Fruit fly (Drosophila melanogaster) whole organism, wandering third instar larva: ENCODE measurements around the gene CG31928.

Experiments used
- Abd-B ChIP-seq: fragments of >200 bp; optimal IDR thresholded peaks from 2 replicates; lab custom pipeline; 2017; ENCODE audit warnings: missing biosample characterization, missing genetic modification characterization
- CG32264 ChIP-seq: fragments of 200-800 bp; sonication (Bioruptor generic); optimal IDR thresholded peaks from 2 replicates; lab custom pipeline; 2016; ENCODE audit warnings: missing biosample characterization, missing genetic modification characterization
- CG9705 ChIP-seq: fragments of 200-800 bp; sonication (Bioruptor generic); optimal IDR thresholded peaks from 2 replicates; lab custom pipeline; 2018; ENCODE audit warnings: missing biosample characterization, mild to moderate bottlenecking, missing genetic modification characterization
- CrebA ChIP-seq: fragments of 200-800 bp; sonication (Bioruptor generic); optimal IDR thresholded peaks from 2 replicates; lab custom pipeline; 2016; ENCODE audit warnings: missing biosample characterization, mild to moderate bottlenecking, missing genetic modification characterization, borderline replicate concordance
- Dfd ChIP-seq: fragments of >200 bp; optimal IDR thresholded peaks from 2 replicates; lab custom pipeline; 2017; ENCODE audit warnings: missing biosample characterization, missing genetic modification characterization
- Dif ChIP-seq: fragments of 200-275, 200-300 bp; sonication (Bioruptor generic); optimal IDR thresholded peaks from 2 replicates; lab custom pipeline; 2018; ENCODE audit warnings: missing biosample characterization, missing genetic modification characterization; ENCODE audit not compliant: partially characterized antibody
- GATAd ChIP-seq: sonication (Bioruptor generic); optimal IDR thresholded peaks from 2 replicates; lab custom pipeline; 2016; ENCODE audit warnings: missing biosample characterization, missing genetic modification characterization
- HLH106 ChIP-seq: fragments of 200-800 bp; optimal IDR thresholded peaks from 3 replicates; lab custom pipeline; 2019; ENCODE audit warnings: missing biosample characterization, mild to moderate bottlenecking, missing genetic modification characterization, moderate library complexity
- Hnf4 ChIP-seq: fragments of 200-800 bp; sonication (Bioruptor generic); optimal IDR thresholded peaks from 2 replicates; lab custom pipeline; 2016; ENCODE audit warnings: missing biosample characterization, mild to moderate bottlenecking, missing genetic modification characterization
- Hr78 ChIP-seq: fragments of >200 bp; optimal IDR thresholded peaks from 2 replicates; lab custom pipeline; 2017; ENCODE audit warnings: missing biosample characterization, missing genetic modification characterization
- Hr83 ChIP-seq: fragments of 200-300 bp; sonication (Bioruptor generic); optimal IDR thresholded peaks from 2 replicates; lab custom pipeline; 2016; ENCODE audit warnings: missing biosample characterization, mild to moderate bottlenecking, missing genetic modification characterization, moderate library complexity; ENCODE audit not compliant: poor library complexity, severe bottlenecking
- Jra ChIP-seq: sonication (Bioruptor generic); optimal IDR thresholded peaks from 2 replicates; lab custom pipeline; 2016; ENCODE audit warnings: missing biosample characterization, missing genetic modification characterization
- Mio ChIP-seq: sonication (Bioruptor generic); optimal IDR thresholded peaks from 2 replicates; lab custom pipeline; 2016; ENCODE audit warnings: missing biosample characterization, missing genetic modification characterization
- Myc ChIP-seq: fragments of >200 bp; optimal IDR thresholded peaks from 2 replicates; lab custom pipeline; 2017
- N ChIP-seq: fragments of >200 bp; optimal IDR thresholded peaks from 2 replicates; lab custom pipeline; 2018; ENCODE audit warnings: missing biosample characterization, missing external identifiers, missing genetic modification characterization
- OdsH ChIP-seq: fragments of 200-800 bp; sonication (Bioruptor generic); optimal IDR thresholded peaks from 2 replicates; lab custom pipeline; 2016; ENCODE audit warnings: missing biosample characterization, mild to moderate bottlenecking, missing genetic modification characterization
- Rel ChIP-seq, 2 experiments: fragments of 200-800 bp; sonication (Bioruptor generic) in 1 of 2; optimal IDR thresholded peaks; 2 replicates in 1 of 2; 3 replicates in 1 of 2; lab custom pipeline; 2016 to 2019; ENCODE audit warnings: mild to moderate bottlenecking in 2 of 2, missing biosample characterization in 2 of 2, missing genetic modification characterization in 2 of 2, moderate library complexity in 1 of 2
- Sp1 ChIP-seq: fragments of 200-800 bp; sonication (Bioruptor generic); optimal IDR thresholded peaks from 3 replicates; lab custom pipeline; 2019; ENCODE audit warnings: missing biosample characterization, mild to moderate bottlenecking, missing genetic modification characterization, moderate library complexity
- Vsx2 ChIP-seq: fragments of 200-300, 225-300 bp; sonication (Bioruptor generic); optimal IDR thresholded peaks from 2 replicates; lab custom pipeline; 2018; ENCODE audit warnings: missing biosample characterization, missing genetic modification characterization; ENCODE audit not compliant: partially characterized antibody
- br ChIP-seq: fragments of 200-800 bp; sonication (Bioruptor generic); optimal IDR thresholded peaks from 2 replicates; lab custom pipeline; 2016; ENCODE audit warnings: missing biosample characterization, missing genetic modification characterization
- brk ChIP-seq: fragments of 200-800 bp; sonication (Bioruptor generic); optimal IDR thresholded peaks from 2 replicates; lab custom pipeline; 2016; ENCODE audit warnings: missing biosample characterization, mild to moderate bottlenecking, missing genetic modification characterization
- dl ChIP-seq, 2 experiments: fragments of 175-275, 200-275 bp in 1 of 2; fragments of 200-275 bp in 1 of 2; sonication (Bioruptor generic); optimal IDR thresholded peaks; lab custom pipeline; 2018; ENCODE audit warnings: mild to moderate bottlenecking in 2 of 2, missing biosample characterization in 2 of 2, missing genetic modification characterization in 2 of 2, moderate library complexity in 2 of 2; ENCODE audit not compliant: partially characterized antibody in 2 of 2, insufficient read depth in 1 of 2
- dmrt93B ChIP-seq: fragments of 200-800 bp; sonication (Bioruptor generic); optimal IDR thresholded peaks from 2 replicates; lab custom pipeline; 2018; ENCODE audit warnings: missing biosample characterization, mild to moderate bottlenecking, missing genetic modification characterization
- dsf ChIP-seq: sonication (Bioruptor generic); optimal IDR thresholded peaks from 2 replicates; lab custom pipeline; 2016; ENCODE audit warnings: missing biosample characterization, missing genetic modification characterization, borderline replicate concordance
- ey ChIP-seq: fragments of 200-800 bp; sonication (Bioruptor generic); optimal IDR thresholded peaks from 2 replicates; lab custom pipeline; 2016; ENCODE audit warnings: missing biosample characterization, missing genetic modification characterization
- foxo ChIP-seq, 2 experiments: fragments of 200-800 bp; sonication (Bioruptor generic); optimal IDR thresholded peaks; 2 replicates in 1 of 2; 3 replicates in 1 of 2; lab custom pipeline; 2016 to 2017; ENCODE audit warnings: missing biosample characterization in 2 of 2, missing genetic modification characterization in 2 of 2
- fru ChIP-seq: fragments of 200-800 bp; sonication (Bioruptor generic); optimal IDR thresholded peaks from 3 replicates; lab custom pipeline; 2016; ENCODE audit warnings: missing biosample characterization, mild to moderate bottlenecking, missing genetic modification characterization
- h ChIP-seq: fragments of 200-800 bp; sonication (Bioruptor generic); optimal IDR thresholded peaks from 3 replicates; lab custom pipeline; 2016; ENCODE audit warnings: missing biosample characterization, mild to moderate bottlenecking, missing genetic modification characterization
- jim ChIP-seq: fragments of 175-275, 200-325 bp; sonication (Bioruptor generic); optimal IDR thresholded peaks from 2 replicates; lab custom pipeline; 2016; ENCODE audit warnings: missing biosample characterization, mild to moderate bottlenecking, missing genetic modification characterization
- lola ChIP-seq: fragments of >200 bp; optimal IDR thresholded peaks from 2 replicates; lab custom pipeline; 2017; ENCODE audit warnings: missing biosample characterization, missing genetic modification characterization
- pan ChIP-seq: fragments of >200 bp; optimal IDR thresholded peaks from 2 replicates; lab custom pipeline; 2017
- psq ChIP-seq: fragments of 200-800 bp; sonication (Bioruptor generic); optimal IDR thresholded peaks from 3 replicates; lab custom pipeline; 2017; ENCODE audit warnings: missing biosample characterization, mild to moderate bottlenecking, missing genetic modification characterization, moderate library complexity
- rgr ChIP-seq: fragments of 200-800 bp; sonication (Bioruptor generic); optimal IDR thresholded peaks from 3 replicates; lab custom pipeline; 2016; ENCODE audit warnings: missing biosample characterization, mild to moderate bottlenecking, missing genetic modification characterization
- sage ChIP-seq: fragments of 200-800 bp; sonication (Bioruptor generic); optimal IDR thresholded peaks from 2 replicates; lab custom pipeline; 2016; ENCODE audit warnings: missing biosample characterization, mild to moderate bottlenecking, missing genetic modification characterization
- sv ChIP-seq: fragments of 200-800 bp; sonication (Bioruptor generic); optimal IDR thresholded peaks from 3 replicates; lab custom pipeline; 2016; ENCODE audit warnings: missing biosample characterization, missing genetic modification characterization
- tai ChIP-seq: sonication (Bioruptor generic); optimal IDR thresholded peaks from 2 replicates; lab custom pipeline; 2016; ENCODE audit warnings: missing biosample characterization, missing genetic modification characterization
- usp ChIP-seq: fragments of >200 bp; optimal IDR thresholded peaks from 2 replicates; lab custom pipeline; 2017; ENCODE audit warnings: missing biosample characterization, missing genetic modification characterization
- woc ChIP-seq: sonication (Bioruptor generic); optimal IDR thresholded peaks from 2 replicates; lab custom pipeline; 2016; ENCODE audit warnings: missing biosample characterization, mild to moderate bottlenecking, missing genetic modification characterization

CG31928 gene

DNA sequence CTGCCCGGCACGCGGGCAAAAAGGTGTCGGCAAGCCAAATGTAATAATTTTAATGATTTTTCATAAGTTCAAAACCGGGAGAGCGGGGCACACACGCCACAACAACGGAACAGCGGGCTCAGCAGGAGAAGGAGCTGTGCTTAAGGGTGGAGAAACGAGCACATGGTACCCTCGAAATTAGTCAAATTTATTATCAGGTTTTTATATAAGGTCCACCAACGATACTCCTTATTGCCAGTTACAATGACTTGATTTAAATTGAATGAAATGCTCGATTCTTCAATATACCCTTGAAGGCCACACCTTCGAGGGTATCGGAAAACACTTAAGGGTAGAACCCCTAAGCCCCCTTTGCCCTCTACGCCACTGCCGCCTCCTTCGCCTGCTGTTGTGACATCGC is 18.7 kb upstream of the CG31928 start:
- TF ChIP-seq OdsH (GFP tag; lab: Kevin White, UChicago) = peak; percentile 72
- no peak for TF ChIP-seq Dfd
- no peak for TF ChIP-seq Mio (GFP tag; lab: Kevin White, UChicago)
- no peak for TF ChIP-seq GATAd (GFP tag; lab: Kevin White, UChicago)
- no peak for TF ChIP-seq dsf (GFP tag; lab: Kevin White, UChicago)
- peak; percentile 78 for TF ChIP-seq fru (GFP tag; lab: Kevin White, UChicago)
- TF ChIP-seq N = no peak
- peak; percentile 63 for TF ChIP-seq HLH106 (tag; lab: Kevin White, UChicago)
- TF ChIP-seq ey (GFP tag; lab: Kevin White, UChicago) = peak; percentile 69
- peak; percentile 21 for TF ChIP-seq dmrt93B (GFP tag; lab: Kevin White, UChicago)
- TF ChIP-seq sv (GFP tag; lab: Kevin White, UChicago) = no peak
- TF ChIP-seq Hr83 (GFP tag; lab: Kevin White, UChicago) = no peak
- no peak for TF ChIP-seq CG32264 (GFP tag; lab: Kevin White, UChicago)
- peak; percentile 46 for TF ChIP-seq tai (GFP tag; lab: Kevin White, UChicago)
- TF ChIP-seq brk (GFP tag; lab: Kevin White, UChicago) = peak; percentile 23
- TF ChIP-seq Hnf4 = peak; percentile 69
- no peak for TF ChIP-seq Myc (lab: Kevin White, UChicago)
- no peak for TF ChIP-seq Abd-B (GFP tag; lab: Kevin White, UChicago)
- peak in 1 of 2 experiments; percentile 72 for TF ChIP-seq foxo (GFP tag; optimal IDR thresholded peaks at IDR 0.05; lab: Kevin White, UChicago)
- TF ChIP-seq br (GFP tag; lab: Kevin White, UChicago) = peak; percentile 58
- no peak for TF ChIP-seq pan (lab: Kevin White, UChicago)
- no peak for TF ChIP-seq sage (GFP tag; lab: Kevin White, UChicago)
- TF ChIP-seq woc (GFP tag; lab: Kevin White, UChicago) = peak; percentile 72
- TF ChIP-seq h = peak; percentile 76
- TF ChIP-seq jim (GFP tag; lab: Kevin White, UChicago) = no peak
- TF ChIP-seq Hr78 (GFP tag; lab: Kevin White, UChicago) = no peak
- no peak for TF ChIP-seq lola (GFP tag; lab: Kevin White, UChicago)
- no peak for TF ChIP-seq Rel (GFP tag; optimal IDR thresholded peaks at IDR 0.05; lab: Kevin White, UChicago)
- no peak for TF ChIP-seq Rel (tag; optimal IDR thresholded peaks at IDR 0.05; lab: Kevin White, UChicago)
- peak; percentile 68 for TF ChIP-seq rgr (GFP tag; lab: Kevin White, UChicago)
- TF ChIP-seq psq (GFP tag; lab: Kevin White, UChicago) = peak; percentile 60
- TF ChIP-seq dl (GFP tag; optimal IDR thresholded peaks at IDR 0.05; lab: Kevin White, UChicago; ENCODE audit: insufficient read depth in 1 of 2, partially characterized antibody in 2 of 2) = no peak
- no peak for TF ChIP-seq Vsx2 (GFP tag; lab: Kevin White, UChicago)
- no peak for TF ChIP-seq usp (GFP tag; lab: Kevin White, UChicago)
- TF ChIP-seq Jra (GFP tag; lab: Kevin White, UChicago) = peak; percentile 44
- no peak for TF ChIP-seq Dif (GFP tag; lab: Kevin White, UChicago)
- TF ChIP-seq Sp1 (GFP tag; lab: Kevin White, UChicago) = peak; percentile 58
- TF ChIP-seq CrebA (GFP tag; lab: Kevin White, UChicago) = no peak
- TF ChIP-seq CG9705 = no peak
- TF ChIP-seq, all 38 proteins: peak for 16

DNA sequence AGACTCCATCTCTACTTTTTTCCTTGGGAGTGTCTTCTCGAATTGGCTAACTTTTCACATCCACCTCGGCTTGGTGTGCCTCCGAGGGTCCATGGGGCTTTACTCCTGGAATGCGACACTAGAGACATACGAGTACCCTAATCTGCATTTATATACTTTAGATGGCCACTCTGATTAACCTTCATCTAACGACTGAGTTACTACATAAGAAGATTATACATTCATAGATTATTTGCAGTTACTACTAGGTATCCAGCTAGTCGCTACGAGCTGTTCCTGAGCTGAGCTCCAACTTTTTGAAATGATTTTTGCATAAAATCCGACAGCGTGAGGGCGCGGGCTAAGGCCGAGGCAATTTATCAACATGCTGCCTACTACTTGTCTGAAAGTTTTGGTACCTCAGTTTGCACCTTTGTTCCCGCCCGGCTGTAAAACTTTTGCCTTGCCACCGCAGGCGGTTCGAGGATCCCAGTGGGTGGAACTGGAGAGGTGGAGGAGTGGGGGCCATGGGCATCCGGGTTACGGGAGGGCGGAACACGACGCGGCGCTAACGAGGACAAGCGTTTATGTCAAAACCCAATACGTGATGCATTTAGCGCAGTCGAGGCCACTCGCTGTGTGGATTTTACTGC is 15.1 kb upstream of the CG31928 start:
- TF ChIP-seq foxo (GFP tag; optimal IDR thresholded peaks at IDR 0.05; lab: Kevin White, UChicago) = peak in 1 of 2 experiments; percentile 0
- peak; percentile 36 for TF ChIP-seq fru (GFP tag; lab: Kevin White, UChicago)
- TF ChIP-seq sv (GFP tag; lab: Kevin White, UChicago) = no peak
- TF ChIP-seq br (GFP tag; lab: Kevin White, UChicago) = peak; percentile 22
